Worm (Caenorhabditis elegans): ENCODE measurements around the gene amph-1.
"Not testable (repeated sequence)": the region's sequence is repeated elsewhere in the genome, so short reads cannot be mapped to it uniquely, and the experiment has no call there.

amph-1 gene

DNA sequence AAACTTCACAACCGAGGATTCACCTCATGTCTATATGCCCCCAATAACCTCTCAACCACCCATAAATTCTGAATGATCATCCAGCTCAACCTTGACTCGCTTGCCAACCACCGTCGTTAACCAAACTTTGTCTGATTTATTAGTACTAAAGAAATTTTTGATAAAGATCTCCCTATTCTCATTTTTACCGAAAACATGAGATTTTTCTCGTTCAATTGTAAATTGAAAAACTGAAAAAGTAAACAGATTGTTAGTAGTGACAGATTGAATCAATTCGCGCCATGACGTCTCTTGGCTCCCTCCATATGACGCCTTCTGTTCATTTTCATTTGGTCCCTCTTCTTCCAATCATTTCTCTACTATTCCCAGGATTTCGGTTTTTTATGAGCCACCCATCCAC lies 39.7 kb downstream of the amph-1 start:
- TF ChIP-seq ztf-11 (tag; optimal IDR thresholded peaks at IDR 0.05) (no peak), isw-1 (GFP tag; IDR thresholded peaks at IDR 0.05) (no peak), fkh-4 (tag; optimal IDR thresholded peaks at IDR 0.05; ENCODE audit: borderline replicate concordance) (no peak), nhr-20 (tag; optimal IDR thresholded peaks at IDR 0.05) (no peak), sup-37 (GFP tag; optimal IDR thresholded peaks at IDR 0.05) (no peak), egl-13 (tag; optimal IDR thresholded peaks at IDR 0.05) (no peak), sptf-1 (tag; optimal IDR thresholded peaks at IDR 0.05) (no peak), F16B12.6 (tag; optimal IDR thresholded peaks at IDR 0.05) (no peak), nhr-85 (tag) (no peak), grh-1 (GFP tag; IDR thresholded peaks at IDR 0.05) (no peak), aha-1 (tag; optimal IDR thresholded peaks at IDR 0.05) (no peak), lin-14 (GFP tag; optimal IDR thresholded peaks at IDR 0.05) (no peak), skn-1 (tag; optimal IDR thresholded peaks at IDR 0.05) (no peak), snu-23 (GFP tag; optimal IDR thresholded peaks at IDR 0.05) (no peak), zag-1 (tag; optimal IDR thresholded peaks at IDR 0.05) (no peak), fos-1 (tag; optimal IDR thresholded peaks at IDR 0.05) (no peak), ces-1 (GFP tag; optimal IDR thresholded peaks at IDR 0.05) (no peak), tlp-1 (tag; optimal IDR thresholded peaks at IDR 0.05) (no peak)

DNA sequence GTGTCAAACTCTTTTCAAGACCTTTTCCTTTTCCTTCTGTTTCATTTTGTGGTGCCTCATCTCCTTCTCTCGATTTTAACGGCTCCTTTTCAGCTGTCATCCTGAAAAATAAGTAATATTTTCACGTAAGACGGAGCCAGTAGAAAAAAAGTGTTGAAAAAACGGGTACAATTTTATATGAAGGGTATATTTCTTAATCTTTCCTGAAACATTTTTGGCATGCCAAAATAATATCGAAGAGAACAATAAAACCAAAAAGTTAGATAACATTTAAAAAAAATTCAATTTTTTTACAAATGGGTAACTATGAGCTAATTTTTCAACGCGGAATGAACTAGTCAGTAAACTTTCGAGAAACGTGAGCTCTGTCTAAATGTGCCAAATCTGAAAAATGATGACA lies 46.1 kb downstream of the amph-1 start, which contains the start of gene aat-1:
Gene aat-1 (minus strand): TSS at position 101 of the 400 bp plus-strand sequence.
- TF ChIP-seq efl-3 (GFP tag; optimal IDR thresholded peaks at IDR 0.05) = no peak
- no peak for TF ChIP-seq nhr-47 (tag; optimal IDR thresholded peaks at IDR 0.05)
- no peak for TF ChIP-seq unc-98 (GFP tag; IDR thresholded peaks at IDR 0.05)
- no peak for TF ChIP-seq efl-1 (optimal IDR thresholded peaks at IDR 0.05)
- peak in 1 of 2 experiments; percentile 18 for TF ChIP-seq efl-1 (GFP tag; optimal IDR thresholded peaks at IDR 0.05 in 1 of 2)
- no peak for TF ChIP-seq ama-1 (optimal IDR thresholded peaks at IDR 0.05)
- no peak for TF ChIP-seq tbx-2 (tag; optimal IDR thresholded peaks at IDR 0.05)
- no peak for TF ChIP-seq aly-2 (tag; optimal IDR thresholded peaks at IDR 0.05)
- TF ChIP-seq nhr-76 (tag; optimal IDR thresholded peaks at IDR 0.05) = no peak

DNA sequence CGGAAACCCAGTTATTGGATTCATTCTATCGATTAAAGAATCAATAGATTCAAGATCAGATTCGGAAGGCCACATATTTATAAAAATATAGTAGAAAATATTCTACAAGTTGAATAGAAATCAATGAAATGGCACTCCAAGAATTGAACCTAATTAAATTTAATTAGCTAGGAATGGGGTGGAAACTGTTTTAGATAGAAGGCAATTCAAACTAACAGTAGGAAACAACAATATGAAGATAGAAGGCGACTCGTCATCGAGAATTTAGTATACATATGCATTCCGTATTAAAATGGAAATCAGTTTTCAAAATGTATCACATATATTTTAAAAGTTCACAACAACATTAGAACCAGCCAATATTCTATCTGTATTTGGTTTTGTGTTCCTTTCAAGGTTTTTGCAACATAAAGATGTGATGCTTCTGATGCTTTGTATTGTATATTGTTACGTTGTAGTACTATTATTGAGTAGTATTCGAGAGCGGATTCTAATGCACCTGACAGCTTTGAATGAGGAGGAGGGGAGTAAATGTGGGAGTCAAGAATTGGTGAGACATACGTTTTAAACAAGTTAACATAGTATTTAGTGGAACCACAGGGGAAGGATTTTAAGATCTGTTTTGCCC lies 51.8 kb downstream of the amph-1 start, which contains the start of the genes F27C8.3 and F27C8.2:
Gene F27C8.3 (minus strand): TSS at position 101 of the 628 bp plus-strand sequence.
Gene F27C8.2 (plus strand): TSS at position 578 of the 628 bp plus-strand sequence.
- not testable (repeated sequence) for TF ChIP-seq F16B12.6 (tag; optimal IDR thresholded peaks at IDR 0.05); lin-14 (GFP tag; optimal IDR thresholded peaks at IDR 0.05); snpc-4 (tag; optimal IDR thresholded peaks at IDR 0.05)
